Fruit fly (Drosophila melanogaster) whole organism, embryonic: ENCODE data around the gene nonC.
A peak's percentile ranks its signal among the peaks of the same experiment; 100 is the strongest.

Experiments used
- CG10462 ChIP-seq: fragments of 200-800 bp; sonication (Bioruptor generic); optimal IDR thresholded peaks from 2 replicates; lab custom pipeline; 2016; ENCODE audit warnings: missing biosample characterization, missing genetic modification characterization
- CG10654 ChIP-seq: fragments of 200-800 bp; sonication (Bioruptor generic); optimal IDR thresholded peaks from 2 replicates; lab custom pipeline; 2016; ENCODE audit warnings: missing biosample characterization, missing genetic modification characterization
- CG10979 ChIP-seq: fragments of 200-800 bp; sonication (Bioruptor generic); optimal IDR thresholded peaks from 2 replicates; lab custom pipeline; 2018; ENCODE audit warnings: missing biosample characterization, mild to moderate bottlenecking, missing genetic modification characterization, moderate library complexity
- CG11456 ChIP-seq: fragments of 200-800 bp; sonication (Bioruptor generic); IDR thresholded peaks from 3 replicates; pipeline ENCODE4 v1.3.6; 2022; ENCODE audit warnings: missing biosample characterization, missing genetic modification characterization
- CG12219 ChIP-seq: fragments of 200-800 bp; sonication (Bioruptor generic); optimal IDR thresholded peaks from 3 replicates; lab custom pipeline; 2018; ENCODE audit warnings: missing biosample characterization, mild to moderate bottlenecking, missing genetic modification characterization
- CG1233 ChIP-seq: fragments of 200-800 bp; sonication (Bioruptor generic); optimal IDR thresholded peaks from 4 replicates; lab custom pipeline; 2018; ENCODE audit warnings: missing biosample characterization, mild to moderate bottlenecking, missing genetic modification characterization
- CG14014 ChIP-seq: fragments of 200-800 bp; sonication (Bioruptor generic); IDR thresholded peaks from 2 replicates; pipeline ENCODE4 v1.3.6; 2022; ENCODE audit warnings: missing biosample characterization, missing genetic modification characterization
- CG1602 ChIP-seq: fragments of 200-800 bp; sonication (Bioruptor generic); optimal IDR thresholded peaks from 3 replicates; lab custom pipeline; 2016; ENCODE audit warnings: missing biosample characterization, missing genetic modification characterization
- CG17361 ChIP-seq: fragments of 200-800 bp; sonication (Bioruptor generic); IDR thresholded peaks from 3 replicates; pipeline ENCODE4 v1.3.6; 2022; ENCODE audit warnings: missing biosample characterization, missing genetic modification characterization
- CG17568 ChIP-seq: fragments of 200-800 bp; sonication (Bioruptor generic); optimal IDR thresholded peaks from 2 replicates; lab custom pipeline; 2018; ENCODE audit warnings: missing biosample characterization, mild to moderate bottlenecking, missing genetic modification characterization, moderate library complexity
- CG18599 ChIP-seq: fragments of 200-800 bp; sonication (Bioruptor generic); optimal IDR thresholded peaks from 3 replicates; lab custom pipeline; 2017; ENCODE audit warnings: missing biosample characterization, missing genetic modification characterization, mild to moderate bottlenecking, moderate library complexity, missing genetic modification reagents
- CG2120 ChIP-seq: fragments of 200-800 bp; sonication (Bioruptor generic); optimal IDR thresholded peaks from 3 replicates; lab custom pipeline; 2016; ENCODE audit warnings: missing biosample characterization, missing genetic modification characterization
- CG31365 ChIP-seq: fragments of 200-800 bp; sonication (Bioruptor generic); optimal IDR thresholded peaks from 2 replicates; lab custom pipeline; 2018; ENCODE audit warnings: missing biosample characterization, mild to moderate bottlenecking, missing genetic modification characterization
- CG32772 ChIP-seq: fragments of 200-800 bp; sonication (Bioruptor generic); IDR thresholded peaks from 2 replicates; pipeline ENCODE4 v1.3.6; 2022; ENCODE audit warnings: missing biosample characterization, missing genetic modification characterization
- CG4404 ChIP-seq: fragments of 200-800 bp; sonication (Bioruptor generic); IDR thresholded peaks from 2 replicates; pipeline ENCODE4 v1.3.6; 2022; ENCODE audit warnings: missing biosample characterization, missing genetic modification characterization
- CG4707 ChIP-seq: fragments of 200-800 bp; sonication (Bioruptor generic); optimal IDR thresholded peaks from 2 replicates; lab custom pipeline; 2018; ENCODE audit warnings: missing biosample characterization, mild to moderate bottlenecking, missing genetic modification characterization, moderate library complexity
- CG5245 ChIP-seq: fragments of 200-800 bp; sonication (Bioruptor generic); optimal IDR thresholded peaks from 3 replicates; lab custom pipeline; 2016; ENCODE audit warnings: missing biosample characterization, missing genetic modification characterization
- CG8290 ChIP-seq, 3 experiments: fragments of 200-800 bp; sonication (Bioruptor generic); optimal IDR thresholded peaks; 2 replicates each; lab custom pipeline; 2016 to 2019; ENCODE audit warnings: missing biosample characterization in 3 of 3, missing genetic modification characterization in 3 of 3, mild to moderate bottlenecking in 2 of 3, moderate library complexity in 1 of 3
- CG8478 ChIP-seq: fragments of >200 bp; optimal IDR thresholded peaks from 2 replicates; lab custom pipeline; 2018
- CrebB ChIP-seq: fragments of 200-800 bp; sonication (Bioruptor generic); optimal IDR thresholded peaks from 3 replicates; lab custom pipeline; 2018; ENCODE audit warnings: missing biosample characterization, mild to moderate bottlenecking, missing genetic modification characterization
- Dfd ChIP-seq, 2 experiments: fragments of >200 bp; optimal IDR thresholded peaks; 2 replicates each; lab custom pipeline; 2017; ENCODE audit warnings: missing biosample characterization in 2 of 2, missing genetic modification characterization in 2 of 2
- Dip3 ChIP-seq: fragments of 200-800 bp; sonication (Bioruptor generic); optimal IDR thresholded peaks from 3 replicates; lab custom pipeline; 2016; ENCODE audit warnings: missing biosample characterization, missing genetic modification characterization
- Fer3 ChIP-seq: fragments of 200-800 bp; sonication (Bioruptor generic); optimal IDR thresholded peaks from 2 replicates; lab custom pipeline; 2018; ENCODE audit warnings: missing biosample characterization, mild to moderate bottlenecking, missing genetic modification characterization, moderate library complexity
- Gug ChIP-seq: fragments of 200-800 bp; sonication (Bioruptor generic); IDR thresholded peaks from 4 replicates; pipeline ENCODE4 v1.3.6; 2022; ENCODE audit warnings: missing biosample characterization, missing genetic modification characterization
- HLH54F ChIP-seq: fragments of 200-800 bp; sonication (Bioruptor generic); optimal IDR thresholded peaks from 3 replicates; lab custom pipeline; 2016; ENCODE audit warnings: missing biosample characterization, missing genetic modification characterization
- Hr39 ChIP-seq: fragments of >200 bp; optimal IDR thresholded peaks from 2 replicates; lab custom pipeline; 2017
- Med ChIP-seq: fragments of 200-800 bp; sonication (Bioruptor generic); peaks from one replicate; lab custom pipeline; 2016; ENCODE audit warnings: missing biosample characterization, missing genetic modification characterization, mild to moderate bottlenecking, inconsistent platforms, moderate library complexity
- Mes4 ChIP-seq: fragments of 200-800 bp; sonication (Bioruptor generic); optimal IDR thresholded peaks from 2 replicates; lab custom pipeline; 2016; ENCODE audit warnings: missing biosample characterization, missing genetic modification characterization
- bbx ChIP-seq: fragments of 200-800 bp; sonication (Bioruptor generic); IDR thresholded peaks from 2 replicates; pipeline ENCODE4 v1.3.6; 2022; ENCODE audit warnings: missing biosample characterization, missing genetic modification characterization; ENCODE audit not compliant: partially characterized antibody
- chm ChIP-seq: fragments of 200-800 bp; sonication (Bioruptor generic); IDR thresholded peaks from 2 replicates; pipeline ENCODE4 v1.3.6; 2022; ENCODE audit warnings: missing biosample characterization, missing genetic modification characterization
- corto ChIP-seq: fragments of 200-800 bp; sonication (Bioruptor generic); optimal IDR thresholded peaks from 2 replicates; lab custom pipeline; 2016; ENCODE audit warnings: missing biosample characterization, mild to moderate bottlenecking, missing genetic modification characterization, moderate library complexity
- croc ChIP-seq: fragments of 200-800 bp; sonication (Bioruptor generic); conservative IDR thresholded peaks from 3 replicates; pipeline ENCODE4 v1.3.6; 2022; ENCODE audit warnings: missing biosample characterization, missing genetic modification characterization
- ewg ChIP-seq: fragments of 200-800 bp; sonication (Bioruptor generic); optimal IDR thresholded peaks from 3 replicates; lab custom pipeline; 2017; ENCODE audit warnings: mild to moderate bottlenecking, missing biosample characterization, missing genetic modification reagents, missing genetic modification characterization
- ftz-f1 ChIP-seq: fragments of 200-800 bp; sonication (Bioruptor generic); optimal IDR thresholded peaks from 2 replicates; lab custom pipeline; 2016; ENCODE audit warnings: missing biosample characterization, missing genetic modification characterization
- gro ChIP-seq: fragments of 200-800 bp; sonication (Bioruptor generic); optimal IDR thresholded peaks from 2 replicates; lab custom pipeline; 2016; ENCODE audit warnings: missing biosample characterization, missing genetic modification characterization
- hbn ChIP-seq: fragments of 200-800 bp; sonication (Bioruptor generic); IDR thresholded peaks from 2 replicates; pipeline ENCODE4 v1.3.6; 2022; ENCODE audit warnings: missing biosample characterization, missing genetic modification characterization; ENCODE audit not compliant: partially characterized antibody
- ind ChIP-seq: fragments of 200-800 bp; sonication (Bioruptor generic); optimal IDR thresholded peaks from 3 replicates; lab custom pipeline; 2016; ENCODE audit warnings: missing biosample characterization, missing genetic modification characterization
- inv ChIP-seq: fragments of 200-800 bp; sonication (Bioruptor generic); IDR thresholded peaks from 2 replicates; pipeline ENCODE4 v1.3.6; 2022; ENCODE audit warnings: missing biosample characterization, missing genetic modification characterization; ENCODE audit not compliant: partially characterized antibody
- knrl ChIP-seq: fragments of 200-800 bp; sonication (Bioruptor generic); IDR thresholded peaks from 3 replicates; pipeline ENCODE4 v1.3.6; 2022; ENCODE audit warnings: missing biosample characterization, missing genetic modification characterization; ENCODE audit not compliant: partially characterized antibody
- lab ChIP-seq: fragments of 200-800 bp; sonication (Bioruptor generic); optimal IDR thresholded peaks from 3 replicates; lab custom pipeline; 2017; ENCODE audit warnings: missing biosample characterization, missing genetic modification characterization, mild to moderate bottlenecking, moderate library complexity, missing genetic modification reagents
- mld ChIP-seq: fragments of 200-800 bp; sonication (Bioruptor generic); IDR thresholded peaks from 3 replicates; pipeline ENCODE4 v1.3.6; 2022; ENCODE audit warnings: missing biosample characterization, missing genetic modification characterization; ENCODE audit not compliant: partially characterized antibody
- pfk ChIP-seq: fragments of 200-800 bp; sonication (Bioruptor generic); optimal IDR thresholded peaks from 2 replicates; lab custom pipeline; 2018; ENCODE audit warnings: missing biosample characterization, mild to moderate bottlenecking, missing genetic modification characterization, moderate library complexity
- pum ChIP-seq: fragments of 200-800 bp; sonication (Bioruptor generic); optimal IDR thresholded peaks from 2 replicates; lab custom pipeline; 2016; ENCODE audit warnings: missing biosample characterization, missing genetic modification characterization
- sens ChIP-seq: fragments of 200-800 bp; sonication (Bioruptor generic); peaks from one replicate; lab custom pipeline; 2016; ENCODE audit warnings: missing biosample characterization, missing genetic modification characterization
- sisA ChIP-seq: fragments of 200-800 bp; sonication (Bioruptor generic); IDR thresholded peaks from 2 replicates; pipeline ENCODE4 v1.3.6; 2022; ENCODE audit warnings: missing biosample characterization, missing genetic modification characterization
- sr ChIP-seq: fragments of 200-800 bp; sonication (Bioruptor generic); IDR thresholded peaks from 3 replicates; pipeline ENCODE4 v1.3.6; 2022; ENCODE audit warnings: missing biosample characterization, missing genetic modification characterization
- sug ChIP-seq: fragments of 200-800 bp; optimal IDR thresholded peaks from 2 replicates; lab custom pipeline; 2019; ENCODE audit warnings: missing biosample characterization, mild to moderate bottlenecking, missing genetic modification characterization, moderate library complexity
- toy ChIP-seq: fragments of 200-800 bp; sonication (Bioruptor generic); IDR thresholded peaks from 2 replicates; pipeline ENCODE4 v1.3.6; 2022; ENCODE audit warnings: missing biosample characterization, missing genetic modification characterization
- twi ChIP-seq: fragments of 200-800 bp; optimal IDR thresholded peaks from 2 replicates; lab custom pipeline; 2019; ENCODE audit warnings: missing biosample characterization, mild to moderate bottlenecking, missing genetic modification characterization, moderate library complexity
- vvl ChIP-seq: fragments of 200-800 bp; sonication (Bioruptor generic); IDR thresholded peaks from 2 replicates; pipeline ENCODE4 v1.3.6; 2022; ENCODE audit warnings: missing biosample characterization, missing genetic modification characterization
- zfh1 ChIP-seq: fragments of 200-800 bp; sonication (Bioruptor generic); IDR thresholded peaks from 3 replicates; pipeline ENCODE4 v1.3.6; 2022; ENCODE audit warnings: missing biosample characterization, missing genetic modification characterization
- zfh2 ChIP-seq: fragments of 200-800 bp; sonication (Bioruptor generic); optimal IDR thresholded peaks from 2 replicates; lab custom pipeline; 2016; ENCODE audit warnings: missing biosample characterization, missing genetic modification characterization

The nonC gene

dm6 chrX:6853384-6853783 lies 29.1 kb downstream of the nonC start (continued):
- no peak for TF ChIP-seq zfh1 (GFP tag; lab: Robert Waterston, UW)
- TF ChIP-seq CG8290 (GFP tag; optimal IDR thresholded peaks at IDR 0.05; lab: Kevin White, UChicago), result no peak
- TF ChIP-seq CG8290 (tag; optimal IDR thresholded peaks at IDR 0.05; lab: Kevin White, UChicago), result peak; percentile 37 to 80
- no peak for TF ChIP-seq CG17361 (GFP tag; lab: Robert Waterston, UW)
- TF ChIP-seq Hr39 (lab: Kevin White, UChicago), result no peak
- TF ChIP-seq HLH54F (GFP tag; lab: Kevin White, UChicago), result no peak
- no peak for TF ChIP-seq CG11456 (GFP tag; lab: Robert Waterston, UW)
- no peak for TF ChIP-seq CG10979
- no peak for TF ChIP-seq CG8478 (lab: Kevin White, UChicago)
- peak; percentile 77; the same call in 1 of the 2 replicates for TF ChIP-seq chm
- TF ChIP-seq CG2120 (GFP tag; lab: Kevin White, UChicago), result no peak
- TF ChIP-seq ewg (GFP tag; lab: Kevin White, UChicago), result no peak
- no peak for TF ChIP-seq zfh2
- no peak for TF ChIP-seq CG10462 (GFP tag; lab: Kevin White, UChicago)
- TF ChIP-seq CG4707 (GFP tag; lab: Kevin White, UChicago), result no peak
- TF ChIP-seq CG10654 (GFP tag; lab: Kevin White, UChicago), result no peak
- TF ChIP-seq CG31365, result peak; percentile 4
- no peak for TF ChIP-seq Mes4 (GFP tag; lab: Kevin White, UChicago)
- peak; percentile 100 for TF ChIP-seq CG1233 (GFP tag; lab: Kevin White, UChicago)
- no peak for TF ChIP-seq mld
- no peak for TF ChIP-seq croc (GFP tag; lab: Robert Waterston, UW)
- TF ChIP-seq Dip3, result no peak
- no peak for TF ChIP-seq CG4404 (GFP tag; lab: Robert Waterston, UW)
- no peak for TF ChIP-seq knrl (GFP tag; lab: Robert Waterston, UW)
- TF ChIP-seq CG32772, result no peak
- peak; percentile 36 for TF ChIP-seq sens (GFP tag; lab: Kevin White, UChicago)
- no peak for TF ChIP-seq sr (GFP tag; lab: Robert Waterston, UW)
- TF ChIP-seq corto, result no peak
- no peak for TF ChIP-seq toy (GFP tag; lab: Robert Waterston, UW)
- TF ChIP-seq sisA, result no peak
- no peak for TF ChIP-seq ind (GFP tag; lab: Kevin White, UChicago)
- TF ChIP-seq CG14014 (GFP tag; lab: Robert Waterston, UW), result peak; percentile 19; the same call in 1 of the 2 replicates
- no peak for TF ChIP-seq CG5245 (GFP tag; lab: Kevin White, UChicago)
- peak; percentile 23 for TF ChIP-seq CrebB (tag; lab: Kevin White, UChicago)
- peak; percentile 56; the same call in 1 of the 2 replicates for TF ChIP-seq vvl (GFP tag; lab: Robert Waterston, UW)
- TF ChIP-seq CG1602 (GFP tag; lab: Kevin White, UChicago), result no peak
- TF ChIP-seq CG12219, result no peak
- no peak for TF ChIP-seq Dfd (GFP tag; optimal IDR thresholded peaks at IDR 0.05; lab: Kevin White, UChicago)
- TF ChIP-seq CG17568 (GFP tag; lab: Kevin White, UChicago), result no peak
- TF ChIP-seq Gug (GFP tag; lab: Robert Waterston, UW), result no peak
- peak; percentile 80 for TF ChIP-seq pfk (GFP tag; lab: Kevin White, UChicago)
- peak; percentile 39 for TF ChIP-seq CG18599
- peak; percentile 50 for TF ChIP-seq twi (tag; lab: Kevin White, UChicago)
- peak; percentile 26 for TF ChIP-seq gro (GFP tag; lab: Kevin White, UChicago)
- peak; percentile 22 for TF ChIP-seq ftz-f1 (GFP tag; lab: Kevin White, UChicago)
- no peak for TF ChIP-seq pum (GFP tag; lab: Kevin White, UChicago)
- TF ChIP-seq Fer3 (tag; lab: Kevin White, UChicago), result no peak
- peak; percentile 53 for TF ChIP-seq sug (tag; lab: Kevin White, UChicago)
- no peak for TF ChIP-seq inv (GFP tag; lab: Robert Waterston, UW)
- no peak for TF ChIP-seq bbx
- no peak for TF ChIP-seq hbn (GFP tag; lab: Robert Waterston, UW)
- peak; percentile 66 for TF ChIP-seq lab (GFP tag; lab: Kevin White, UChicago)
- peak; percentile 84 for TF ChIP-seq Med (GFP tag; lab: Kevin White, UChicago)
